Fruit fly (Drosophila melanogaster): Measurements from ENCODE around the gene CG32756.

Gene CG32756

DNA sequence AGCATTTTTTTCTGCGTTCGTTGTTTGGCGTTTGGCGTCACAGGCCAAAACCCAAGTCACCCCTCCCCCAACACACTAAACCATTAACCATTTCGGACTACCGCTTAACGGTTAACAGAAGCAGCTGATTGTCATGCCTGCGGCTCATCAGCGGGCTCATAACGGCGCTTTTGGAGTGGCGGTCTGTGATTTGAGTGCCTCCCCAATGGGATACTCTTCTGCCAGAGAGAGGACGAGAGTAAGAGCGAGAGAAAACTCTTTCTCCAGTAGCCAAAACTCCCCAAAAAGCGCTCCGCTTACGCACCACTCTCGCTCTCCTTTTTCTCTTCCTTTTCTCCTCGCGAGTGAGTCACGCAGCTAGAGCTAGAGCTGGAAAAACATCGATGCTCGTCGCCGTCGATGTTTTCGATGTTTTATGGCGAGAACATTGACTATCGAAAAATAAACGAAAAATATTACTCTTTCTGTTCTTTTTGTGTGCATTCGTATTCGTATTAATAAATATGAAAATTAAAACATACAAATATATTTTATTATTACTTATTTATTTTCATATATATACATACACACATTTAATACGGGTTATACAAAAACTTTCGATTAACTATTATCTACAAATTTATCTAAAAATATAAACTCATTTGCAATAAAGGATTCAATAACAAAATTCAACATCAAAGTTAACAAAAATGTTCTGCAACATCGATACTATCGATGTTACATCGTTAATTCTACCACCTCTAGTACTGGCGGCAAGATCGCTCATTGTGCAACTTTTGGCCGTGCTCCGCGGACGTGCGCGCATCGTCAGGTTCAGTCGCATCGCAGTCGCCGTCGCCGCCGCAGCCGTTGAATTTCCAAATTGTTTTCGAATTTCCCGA lies 20.3 kb downstream of the CG32756 start, which contains the start of gene Grip (continued):
- TF ChIP-seq Gug (GFP tag; IDR thresholded peaks at IDR 0.05) (no peak), CG8388 (GFP tag; optimal IDR thresholded peaks at IDR 0.05) (peak; percentile 30), Trl (optimal IDR thresholded peaks at IDR 0.05) (peak; percentile 58 to 84), Trl (GFP tag; optimal IDR thresholded peaks at IDR 0.05) (no peak), CHES-1-like (GFP tag; optimal IDR thresholded peaks at IDR 0.05) (no peak), org-1 (GFP tag; optimal IDR thresholded peaks at IDR 0.05) (no peak), CG16813 (GFP tag; IDR thresholded peaks at IDR 0.05; ENCODE audit: partially characterized antibody) (peak; percentile 67), nmo (GFP tag; optimal IDR thresholded peaks at IDR 0.05) (peak; percentile 67), disco-r (GFP tag; optimal IDR thresholded peaks at IDR 0.05) (no peak), fru (optimal IDR thresholded peaks at IDR 0.05) (no peak), prd (optimal IDR thresholded peaks at IDR 0.05) (no peak), prd (GFP tag; IDR thresholded peaks at IDR 0.05) (peak; percentile 37; the same call in 1 of the 3 replicates), H15 (GFP tag; IDR thresholded peaks at IDR 0.05) (0 out of 3 replicates have a peak, but pooled peaks have one; percentile 11), Dll (GFP tag; IDR thresholded peaks at IDR 0.05; ENCODE audit: partially characterized antibody) (peak; percentile 82), pros (GFP tag; optimal IDR thresholded peaks at IDR 0.05) (no peak), inv (GFP tag; IDR thresholded peaks at IDR 0.05; ENCODE audit: partially characterized antibody) (0 out of 2 replicates have a peak, but pooled peaks have one; percentile 41), toy (GFP tag; IDR thresholded peaks at IDR 0.05) (no peak), tna (GFP tag; IDR thresholded peaks at IDR 0.05; ENCODE audit: partially characterized antibody) (peak; percentile 5; the same call in 1 of the 2 replicates), CG18764 (GFP tag; optimal IDR thresholded peaks at IDR 0.05) (no peak), Neu2 (GFP tag; optimal IDR thresholded peaks at IDR 0.05; ENCODE audit: borderline replicate concordance) (no peak), PHDP (tag; optimal IDR thresholded peaks at IDR 0.05) (peak; percentile 11), btn (GFP tag; optimal IDR thresholded peaks at IDR 0.05) (no peak), CG7271 (tag; optimal IDR thresholded peaks at IDR 0.05) (no peak), Oaz (GFP tag; IDR thresholded peaks at IDR 0.05) (no peak), dpn (GFP tag; optimal IDR thresholded peaks at IDR 0.05) (peak; percentile 8 to 36), NfI (GFP tag; optimal IDR thresholded peaks at IDR 0.05) (no peak), CG2678 (tag; optimal IDR thresholded peaks at IDR 0.05) (peak; percentile 57), CG14710 (tag; optimal IDR thresholded peaks at IDR 0.05) (peak; percentile 71), hb (GFP tag; IDR thresholded peaks at IDR 0.05; ENCODE audit: partially characterized antibody) (no peak), CG11723 (GFP tag; optimal IDR thresholded peaks at IDR 0.05) (no peak), Aef1 (GFP tag; IDR thresholded peaks at IDR 0.05) (no peak), CG13894 (tag; optimal IDR thresholded peaks at IDR 0.05) (no peak), CG1602 (GFP tag; optimal IDR thresholded peaks at IDR 0.05) (no peak), fd96Cb (tag; optimal IDR thresholded peaks at IDR 0.05) (peak; percentile 27), al (GFP tag; IDR thresholded peaks at IDR 0.05) (no peak), CG15269 (tag; optimal IDR thresholded peaks at IDR 0.05) (peak; percentile 9), pan (optimal IDR thresholded peaks at IDR 0.05) (no peak), pan (GFP tag; optimal IDR thresholded peaks at IDR 0.05 in 1 of 2, IDR thresholded peaks at IDR 0.05 in 1 of 2) (peak in 1 of 2 experiments; percentile 38), Atf-2 (GFP tag; optimal IDR thresholded peaks at IDR 0.05) (no peak), Hr51 (GFP tag; optimal IDR thresholded peaks at IDR 0.05) (peak in 1 of 2 experiments; percentile 45), bbx (GFP tag; IDR thresholded peaks at IDR 0.05; ENCODE audit: partially characterized antibody) (peak; percentile 59), CG10979 (tag; optimal IDR thresholded peaks at IDR 0.05) (peak; percentile 53), pho (GFP tag; optimal IDR thresholded peaks at IDR 0.05) (no peak), dmrt99B (tag; optimal IDR thresholded peaks at IDR 0.05) (peak; percentile 11), vvl (GFP tag; IDR thresholded peaks at IDR 0.05) (no peak; the same call in 1 of the 2 replicates), CG6272 (GFP tag; IDR thresholded peaks at IDR 0.05) (no peak), sc (optimal IDR thresholded peaks at IDR 0.05) (no peak), sc (GFP tag; optimal IDR thresholded peaks at IDR 0.05) (no peak), slou (GFP tag; optimal IDR thresholded peaks at IDR 0.05) (peak; percentile 1)
